Fruit fly (Drosophila melanogaster) whole organism, embryonic: ENCODE results near the gene kis.

Experiments used
- CG10267 ChIP-seq: fragments of 200-800 bp; sonication (Bioruptor generic); optimal IDR thresholded peaks from 2 replicates; lab custom pipeline; 2018; ENCODE audit warnings: missing biosample characterization, mild to moderate bottlenecking, missing genetic modification characterization, moderate library complexity
- CG12104 ChIP-seq: fragments of 200-800 bp; sonication (Bioruptor generic); optimal IDR thresholded peaks from 3 replicates; lab custom pipeline; 2016; ENCODE audit warnings: missing biosample characterization, missing genetic modification characterization
- CG12391 ChIP-seq: fragments of 200-800 bp; sonication (Bioruptor generic); optimal IDR thresholded peaks from 3 replicates; lab custom pipeline; 2018; ENCODE audit warnings: missing biosample characterization, mild to moderate bottlenecking, missing genetic modification characterization, moderate library complexity
- CG13287 ChIP-seq: fragments of 200-800 bp; sonication (Bioruptor generic); IDR thresholded peaks from 2 replicates; pipeline ENCODE4 v1.3.6; 2022; ENCODE audit warnings: missing biosample characterization, missing genetic modification characterization; ENCODE audit not compliant: partially characterized antibody
- CG14667 ChIP-seq: fragments of 200-800 bp; sonication (Bioruptor generic); IDR thresholded peaks from 2 replicates; pipeline ENCODE4 v1.3.6; 2022; ENCODE audit warnings: missing biosample characterization, missing genetic modification characterization
- CG15514 ChIP-seq: fragments of 200-800 bp; sonication (Bioruptor generic); optimal IDR thresholded peaks from 3 replicates; lab custom pipeline; 2017; ENCODE audit warnings: missing biosample characterization, missing genetic modification characterization, mild to moderate bottlenecking, moderate library complexity, missing genetic modification reagents
- CG15696 ChIP-seq: fragments of 200-800 bp; sonication (Bioruptor generic); optimal IDR thresholded peaks from 2 replicates; lab custom pipeline; 2019; ENCODE audit warnings: missing biosample characterization, mild to moderate bottlenecking, missing genetic modification characterization, moderate library complexity
- CG16779 ChIP-seq: fragments of 200-800 bp; sonication (Bioruptor generic); IDR thresholded peaks from 2 replicates; pipeline ENCODE4 v1.3.6; 2022; ENCODE audit warnings: missing biosample characterization, missing genetic modification characterization
- CG2199 ChIP-seq: fragments of 200-800 bp; sonication (Bioruptor generic); IDR thresholded peaks from 3 replicates; pipeline ENCODE4 v1.3.6; 2022; ENCODE audit warnings: missing biosample characterization, missing genetic modification characterization
- CG2202 ChIP-seq: fragments of 200-800 bp; sonication (Bioruptor generic); optimal IDR thresholded peaks from 2 replicates; lab custom pipeline; 2018; ENCODE audit warnings: missing biosample characterization, mild to moderate bottlenecking, missing genetic modification characterization
- CG30431 ChIP-seq: fragments of 200-800 bp; sonication (Bioruptor generic); optimal IDR thresholded peaks from 2 replicates; lab custom pipeline; 2017; ENCODE audit warnings: missing biosample characterization, missing genetic modification characterization
- CG4328 ChIP-seq: fragments of 200-800 bp; sonication (Bioruptor generic); optimal IDR thresholded peaks from 3 replicates; lab custom pipeline; 2017; ENCODE audit warnings: missing biosample characterization, missing genetic modification reagents, missing genetic modification characterization
- CG4707 ChIP-seq: fragments of 200-800 bp; sonication (Bioruptor generic); optimal IDR thresholded peaks from 2 replicates; lab custom pipeline; 2018; ENCODE audit warnings: missing biosample characterization, mild to moderate bottlenecking, missing genetic modification characterization, moderate library complexity
- CG6272 ChIP-seq: fragments of 200-800 bp; sonication (Bioruptor generic); IDR thresholded peaks from 2 replicates; pipeline ENCODE4 v1.3.6; 2022; ENCODE audit warnings: missing biosample characterization, missing genetic modification characterization
- CG6791 ChIP-seq: fragments of 200-800 bp; sonication (Bioruptor generic); IDR thresholded peaks from 3 replicates; pipeline ENCODE4 v1.3.6; 2022; ENCODE audit warnings: missing biosample characterization, missing genetic modification characterization; ENCODE audit not compliant: partially characterized antibody
- CG6813 ChIP-seq: fragments of 200-800 bp; sonication (Bioruptor generic); optimal IDR thresholded peaks from 2 replicates; lab custom pipeline; 2017; ENCODE audit warnings: missing biosample characterization, missing genetic modification characterization, mild to moderate bottlenecking, moderate library complexity, missing genetic modification reagents
- CG6854 ChIP-seq: fragments of 200-800 bp; sonication (Bioruptor generic); optimal IDR thresholded peaks from 3 replicates; lab custom pipeline; 2017; ENCODE audit warnings: missing biosample characterization, mild to moderate bottlenecking, missing genetic modification characterization
- CG7271 ChIP-seq: fragments of 200-800 bp; sonication (Bioruptor generic); optimal IDR thresholded peaks from 2 replicates; lab custom pipeline; 2018; ENCODE audit warnings: missing biosample characterization, mild to moderate bottlenecking, missing genetic modification characterization, moderate library complexity
- CG7987 ChIP-seq: fragments of 200-800 bp; sonication (Bioruptor generic); optimal IDR thresholded peaks from 2 replicates; lab custom pipeline; 2018; ENCODE audit warnings: missing biosample characterization, mild to moderate bottlenecking, missing genetic modification characterization, moderate library complexity
- CTCF ChIP-seq: fragments of 200-800 bp; sonication (Bioruptor generic); optimal IDR thresholded peaks from 2 replicates; lab custom pipeline; 2017; ENCODE audit warnings: missing biosample characterization, mild to moderate bottlenecking, missing genetic modification characterization, moderate library complexity
- ERR ChIP-seq: fragments of 200-800 bp; sonication (Bioruptor generic); optimal IDR thresholded peaks from 2 replicates; lab custom pipeline; 2016; ENCODE audit warnings: missing biosample characterization, missing genetic modification characterization
- Ets65A ChIP-seq: fragments of 200-800 bp; sonication (Bioruptor generic); peaks from one replicate; lab custom pipeline; 2016; ENCODE audit warnings: missing biosample characterization, missing genetic modification characterization
- Ets97D ChIP-seq: fragments of 200-800 bp; sonication (Bioruptor generic); optimal IDR thresholded peaks from 3 replicates; lab custom pipeline; 2016; ENCODE audit warnings: missing biosample characterization, missing genetic modification characterization
- MBD-R2 ChIP-seq: fragments of 200-800 bp; sonication (Bioruptor generic); IDR thresholded peaks from 2 replicates; pipeline ENCODE4 v1.3.6; 2022; ENCODE audit warnings: missing biosample characterization, missing genetic modification characterization
- MESR4 ChIP-seq: fragments of 200-800 bp; sonication (Bioruptor generic); optimal IDR thresholded peaks from 2 replicates; lab custom pipeline; 2018; ENCODE audit warnings: missing biosample characterization, mild to moderate bottlenecking, missing genetic modification characterization, moderate library complexity
- Med ChIP-seq: fragments of 200-800 bp; sonication (Bioruptor generic); peaks from one replicate; lab custom pipeline; 2016; ENCODE audit warnings: missing biosample characterization, missing genetic modification characterization, mild to moderate bottlenecking, inconsistent platforms, moderate library complexity
- Nf-YC ChIP-seq: fragments of 200-800 bp; optimal IDR thresholded peaks from 3 replicates; lab custom pipeline; 2019; ENCODE audit warnings: missing biosample characterization, mild to moderate bottlenecking, missing genetic modification characterization, moderate library complexity
- Oaz ChIP-seq: fragments of 200-800 bp; sonication (Bioruptor generic); IDR thresholded peaks from 2 replicates; pipeline ENCODE4 v1.3.6; 2022; ENCODE audit warnings: missing biosample characterization, missing genetic modification characterization
- Sry-β ChIP-seq: fragments of 200-800 bp; sonication (Bioruptor generic); optimal IDR thresholded peaks from 2 replicates; lab custom pipeline; 2018; ENCODE audit warnings: missing biosample characterization, mild to moderate bottlenecking, missing genetic modification characterization, moderate library complexity
- Vsx1 ChIP-seq: fragments of 200-800 bp; sonication (Bioruptor generic); optimal IDR thresholded peaks from 2 replicates; lab custom pipeline; 2017; ENCODE audit warnings: missing biosample characterization, mild to moderate bottlenecking, missing genetic modification characterization, missing genetic modification reagents
- amos ChIP-seq: fragments of 200-800 bp; sonication (Bioruptor generic); IDR thresholded peaks from 2 replicates; pipeline ENCODE4 v1.3.6; 2022; ENCODE audit warnings: missing biosample characterization, missing genetic modification characterization; ENCODE audit not compliant: partially characterized antibody
- az2 ChIP-seq: fragments of 200-800 bp; sonication (Bioruptor generic); optimal IDR thresholded peaks from 3 replicates; lab custom pipeline; 2016; ENCODE audit warnings: missing biosample characterization, missing genetic modification characterization
- bigmax ChIP-seq: fragments of 200-800 bp; sonication (Bioruptor generic); optimal IDR thresholded peaks from 2 replicates; lab custom pipeline; 2018; ENCODE audit warnings: missing biosample characterization, mild to moderate bottlenecking, missing genetic modification characterization
- crp ChIP-seq, 2 experiments: fragments of 200-800 bp; sonication (Bioruptor generic); optimal IDR thresholded peaks; 2 replicates in 1 of 2; 3 replicates in 1 of 2; lab custom pipeline; 2017; ENCODE audit warnings: missing biosample characterization in 2 of 2, missing genetic modification characterization in 2 of 2, mild to moderate bottlenecking in 1 of 2, moderate library complexity in 1 of 2
- disco-r ChIP-seq: fragments of 200-800 bp; sonication (Bioruptor generic); optimal IDR thresholded peaks from 2 replicates; lab custom pipeline; 2016; ENCODE audit warnings: missing biosample characterization, missing genetic modification characterization
- ems ChIP-seq: fragments of 200-800 bp; sonication (Bioruptor generic); optimal IDR thresholded peaks from 3 replicates; lab custom pipeline; 2016; ENCODE audit warnings: missing biosample characterization, missing genetic modification characterization
- ewg ChIP-seq: fragments of 200-800 bp; sonication (Bioruptor generic); optimal IDR thresholded peaks from 3 replicates; lab custom pipeline; 2017; ENCODE audit warnings: mild to moderate bottlenecking, missing biosample characterization, missing genetic modification reagents, missing genetic modification characterization
- fd3F ChIP-seq: fragments of 200-800 bp; sonication (Bioruptor generic); optimal IDR thresholded peaks from 2 replicates; lab custom pipeline; 2018; ENCODE audit warnings: missing biosample characterization, mild to moderate bottlenecking, missing genetic modification characterization, moderate library complexity
- fru ChIP-seq: fragments of >200 bp; optimal IDR thresholded peaks from 2 replicates; lab custom pipeline; 2017
- ftz-f1 ChIP-seq: fragments of 200-800 bp; sonication (Bioruptor generic); optimal IDR thresholded peaks from 2 replicates; lab custom pipeline; 2016; ENCODE audit warnings: missing biosample characterization, missing genetic modification characterization
- gfzf ChIP-seq: fragments of 200-800 bp; sonication (Bioruptor generic); optimal IDR thresholded peaks from 2 replicates; lab custom pipeline; 2016; ENCODE audit warnings: missing biosample characterization, mild to moderate bottlenecking, missing genetic modification characterization, moderate library complexity
- h ChIP-seq: fragments of >200 bp; optimal IDR thresholded peaks from 2 replicates; lab custom pipeline; 2017
- her ChIP-seq: fragments of 200-800 bp; sonication (Bioruptor generic); optimal IDR thresholded peaks from 2 replicates; lab custom pipeline; 2016; ENCODE audit warnings: missing biosample characterization, missing genetic modification characterization
- lilli ChIP-seq: fragments of 200-800 bp; sonication (Bioruptor generic); optimal IDR thresholded peaks from 3 replicates; lab custom pipeline; 2016; ENCODE audit warnings: missing biosample characterization, missing genetic modification characterization
- pb ChIP-seq: fragments of 200-800 bp; sonication (Bioruptor generic); optimal IDR thresholded peaks from 3 replicates; lab custom pipeline; 2016; ENCODE audit warnings: missing biosample characterization, missing genetic modification characterization
- pho ChIP-seq: fragments of 200-800 bp; sonication (Bioruptor generic); optimal IDR thresholded peaks from 2 replicates; lab custom pipeline; 2016; ENCODE audit warnings: missing biosample characterization, missing genetic modification characterization
- pros ChIP-seq: fragments of 200-800 bp; sonication (Bioruptor generic); optimal IDR thresholded peaks from 3 replicates; lab custom pipeline; 2019; ENCODE audit warnings: missing biosample characterization, mild to moderate bottlenecking, missing genetic modification characterization, moderate library complexity
- psq ChIP-seq: fragments of 200-800 bp; sonication (Bioruptor generic); optimal IDR thresholded peaks from 2 replicates; lab custom pipeline; 2017; ENCODE audit warnings: missing biosample characterization, missing genetic modification characterization
- run ChIP-seq: fragments of 200-800 bp; sonication (Bioruptor generic); optimal IDR thresholded peaks from 3 replicates; lab custom pipeline; 2018; ENCODE audit warnings: missing biosample characterization, mild to moderate bottlenecking, missing genetic modification characterization
- slbo ChIP-seq: fragments of 200-800 bp; sonication (Bioruptor generic); IDR thresholded peaks from 2 replicates; pipeline ENCODE4 v1.3.6; 2022; ENCODE audit warnings: missing biosample characterization, missing genetic modification characterization
- slou ChIP-seq: fragments of 200-800 bp; sonication (Bioruptor generic); optimal IDR thresholded peaks from 3 replicates; lab custom pipeline; 2016; ENCODE audit warnings: missing biosample characterization, missing genetic modification characterization
- sr ChIP-seq: fragments of 200-800 bp; sonication (Bioruptor generic); IDR thresholded peaks from 3 replicates; pipeline ENCODE4 v1.3.6; 2022; ENCODE audit warnings: missing biosample characterization, missing genetic modification characterization
- trh ChIP-seq: fragments of 200-800 bp; sonication (Bioruptor generic); optimal IDR thresholded peaks from 2 replicates; lab custom pipeline; 2016; ENCODE audit warnings: missing biosample characterization, missing genetic modification characterization

The kis gene

dm6 chr2L:271553-271952 is 20.9 kb upstream of the kis start, which contains the start of gene Dus1 (continued):
- TF ChIP-seq CG2199 (GFP tag; lab: Robert Waterston, UW) (no peak), fru (lab: Kevin White, UChicago) (no peak), CG10267 (tag; lab: Kevin White, UChicago) (peak; percentile 57), Nf-YC (tag; lab: Kevin White, UChicago) (peak; percentile 6), CG7271 (tag; lab: Kevin White, UChicago) (peak; percentile 25), Oaz (GFP tag; lab: Robert Waterston, UW) (no peak), crp (GFP tag; optimal IDR thresholded peaks at IDR 0.05; lab: Kevin White, UChicago) (peak; percentile 35 to 90), CG12104 (GFP tag; lab: Kevin White, UChicago) (no peak), ems (GFP tag; lab: Kevin White, UChicago) (no peak), CG15514 (GFP tag; lab: Kevin White, UChicago) (peak; percentile 41), pros (no peak), CG15696 (no peak), Med (GFP tag; lab: Kevin White, UChicago) (peak; percentile 73), Ets65A (no peak), sr (GFP tag; lab: Robert Waterston, UW) (no peak), MESR4 (GFP tag; lab: Kevin White, UChicago) (peak; percentile 66), ftz-f1 (GFP tag; lab: Kevin White, UChicago) (no peak), CG6813 (GFP tag; lab: Kevin White, UChicago) (no peak), CG2202 (no peak), fd3F (no peak), CG6791 (peak; percentile 77), az2 (GFP tag; lab: Kevin White, UChicago) (no peak), Ets97D (GFP tag; lab: Kevin White, UChicago) (peak; percentile 50), CG16779 (no peak), CG4328 (GFP tag; lab: Kevin White, UChicago) (no peak), bigmax (GFP tag; lab: Kevin White, UChicago) (no peak), ERR (GFP tag; lab: Kevin White, UChicago) (no peak), slbo (no peak), h (no peak), CG30431 (GFP tag; lab: Kevin White, UChicago) (no peak), lilli (GFP tag; lab: Kevin White, UChicago) (no peak), psq (GFP tag; lab: Kevin White, UChicago) (no peak), CG6854 (no peak), CG12391 (tag; lab: Kevin White, UChicago) (no peak), pb (GFP tag; lab: Kevin White, UChicago) (no peak), Vsx1 (no peak), CG13287 (GFP tag; lab: Robert Waterston, UW) (peak; percentile 86), her (GFP tag; lab: Kevin White, UChicago) (no peak), ewg (GFP tag; lab: Kevin White, UChicago) (no peak), amos (peak; percentile 68; the same call in 1 of the 2 replicates), MBD-R2 (GFP tag; lab: Robert Waterston, UW) (peak; percentile 97), run (tag; lab: Kevin White, UChicago) (no peak), Sry-β (GFP tag; lab: Kevin White, UChicago) (peak; percentile 51), CG6272 (GFP tag; lab: Robert Waterston, UW) (no peak), gfzf (GFP tag; lab: Kevin White, UChicago) (peak; percentile 3), CG14667 (GFP tag; lab: Robert Waterston, UW) (no peak), pho (GFP tag; lab: Kevin White, UChicago) (no peak), CG7987 (GFP tag; lab: Kevin White, UChicago) (no peak), CTCF (GFP tag; lab: Kevin White, UChicago) (peak; percentile 7), disco-r (no peak), slou (GFP tag; lab: Kevin White, UChicago) (no peak), trh (GFP tag; lab: Kevin White, UChicago) (no peak), CG4707 (no peak)
